Fruit fly (Drosophila melanogaster): ENCODE data around the gene dnk.

- TF ChIP-seq EcR (GFP tag; optimal IDR thresholded peaks at IDR 0.05): no peak
- TF ChIP-seq CG8478 (optimal IDR thresholded peaks at IDR 0.05): no peak
- no peak for TF ChIP-seq pan (optimal IDR thresholded peaks at IDR 0.05)
Observed at dm6 chr3R:18980863-18981536, at the start of gene dnk, which contains the start of gene Smu1.
